Worm (Caenorhabditis elegans): Measurements from ENCODE around the gene fbxb-62.

The fbxb-62 gene

ce11 chrV:19251844-19252243 lies 50.0 kb downstream of the fbxb-62 start, which contains the start of gene F21D9.11:
TSS of gene F21D9.11 (plus strand) at chrV:19252144.
- TF ChIP-seq lsy-2 (tag; optimal IDR thresholded peaks at IDR 0.05), result no peak
- TF ChIP-seq unc-62 (GFP tag; optimal IDR thresholded peaks at IDR 0.05), result no peak
- TF ChIP-seq jun-1 (tag; optimal IDR thresholded peaks at IDR 0.05), result no peak
- TF ChIP-seq C16A3.4 (tag; optimal IDR thresholded peaks at IDR 0.05), result no peak
- TF ChIP-seq nhr-76 (tag; optimal IDR thresholded peaks at IDR 0.05), result no peak
- TF ChIP-seq mdl-1 (tag; optimal IDR thresholded peaks at IDR 0.05), result no peak
- no peak for TF ChIP-seq sptf-1 (tag; optimal IDR thresholded peaks at IDR 0.05)
- no peak for TF ChIP-seq Y116A8C.19 (tag; optimal IDR thresholded peaks at IDR 0.05; ENCODE audit: borderline replicate concordance)
- TF ChIP-seq dsc-1 (tag; optimal IDR thresholded peaks at IDR 0.05), result no peak
- TF ChIP-seq elt-2 (tag; optimal IDR thresholded peaks at IDR 0.05), result no peak
- no peak for TF ChIP-seq elt-3 (tag; optimal IDR thresholded peaks at IDR 0.05)
- no peak for TF ChIP-seq unc-98 (GFP tag; IDR thresholded peaks at IDR 0.05)
- no peak for TF ChIP-seq nhr-90 (tag; optimal IDR thresholded peaks at IDR 0.05; ENCODE audit: poor library complexity)
- TF ChIP-seq nhr-237 (tag; optimal IDR thresholded peaks at IDR 0.05), result no peak
- no peak for TF ChIP-seq unc-130 (tag; optimal IDR thresholded peaks at IDR 0.05)
